Worm (Caenorhabditis elegans): Measurements from ENCODE around the gene ndua-8.

ce11 chrIII:2535122-2535521 is 6.3 kb downstream of the ndua-8 start:
- TF ChIP-seq him-1 (tag; optimal IDR thresholded peaks at IDR 0.05) = peak; percentile 49
- TF ChIP-seq W03F9.2 (tag; optimal IDR thresholded peaks at IDR 0.05) = no peak
- no peak for TF ChIP-seq dao-5 (tag; optimal IDR thresholded peaks at IDR 0.05)

All from whole organism, L4/young adult.